Worm (Caenorhabditis elegans) whole organism, L1 larva: ENCODE measurements around the gene dcaf-1.

Experiments
- C34B4.2 ChIP-seq: sonication (generic microtip); optimal IDR thresholded peaks from 2 replicates; lab custom pipeline; 2017; ENCODE audit warnings: mild to moderate bottlenecking, missing genetic modification characterization, missing compliant biosample characterization
- aly-2 ChIP-seq: fragments of 150-350 bp; optimal IDR thresholded peaks from 2 replicates; lab custom pipeline; 2014; ENCODE audit warnings: missing biosample characterization, missing genetic modification characterization
- ama-1 ChIP-seq: fragments of 150-350 bp; optimal IDR thresholded peaks from 2 replicates; lab custom pipeline; 2014
- blmp-1 ChIP-seq: fragments of 150-350 bp; optimal IDR thresholded peaks from 2 replicates; lab custom pipeline; 2014; ENCODE audit warnings: missing biosample characterization, missing genetic modification characterization
- dpl-1 ChIP-seq, 3 experiments: fragments of 150-350 bp in 2 of 3; sonication (generic microtip) in 1 of 3; optimal IDR thresholded peaks; 2 replicates each; lab custom pipeline; 2014 to 2017; ENCODE audit warnings: missing biosample characterization in 3 of 3, missing genetic modification characterization in 3 of 3, missing genetic modification reagents in 3 of 3
- egl-27 ChIP-seq, 2 experiments: fragments of 150-350 bp in 1 of 2; sonication (generic microtip); optimal IDR thresholded peaks; 3 replicates each; lab custom pipeline; 2017 to 2018; ENCODE audit warnings: missing biosample characterization in 2 of 2, missing genetic modification characterization in 2 of 2, missing genetic modification reagents in 2 of 2
- fkh-4 ChIP-seq: sonication (generic microtip); optimal IDR thresholded peaks from 2 replicates; lab custom pipeline; 2016; ENCODE audit warnings: missing compliant biosample characterization, missing genetic modification characterization, borderline replicate concordance
- fos-1 ChIP-seq: fragments of 150-350 bp; optimal IDR thresholded peaks from 2 replicates; lab custom pipeline; 2014; ENCODE audit warnings: missing biosample characterization, missing genetic modification characterization
- jun-1 ChIP-seq: fragments of 150-350 bp; optimal IDR thresholded peaks from 2 replicates; lab custom pipeline; 2014; ENCODE audit warnings: missing biosample characterization, missing genetic modification reagents, missing genetic modification characterization
- lir-3 ChIP-seq: sonication (generic microtip); optimal IDR thresholded peaks from 2 replicates; lab custom pipeline; 2016; ENCODE audit warnings: mild to moderate bottlenecking, missing genetic modification characterization, moderate library complexity, missing compliant biosample characterization; ENCODE audit not compliant: poor library complexity
- nhr-11 ChIP-seq: fragments of 150-350 bp; optimal IDR thresholded peaks from 2 replicates; lab custom pipeline; 2014; ENCODE audit warnings: missing biosample characterization, missing genetic modification characterization
- nhr-237 ChIP-seq: fragments of 150-350 bp; optimal IDR thresholded peaks from 2 replicates; lab custom pipeline; 2014; ENCODE audit warnings: missing biosample characterization, missing genetic modification characterization
- nhr-85 ChIP-seq: sonication (generic microtip); peaks from one replicate; lab custom pipeline; 2016; ENCODE audit warnings: missing genetic modification characterization, inconsistent platforms, missing compliant biosample characterization

- TF ChIP-seq C34B4.2 (tag; lab: Kevin White, UChicago) (no peak), dpl-1 (GFP tag; optimal IDR thresholded peaks at IDR 0.05; lab: Kevin White, UChicago) (no peak), nhr-11 (no peak), nhr-237 (tag; lab: Kevin White, UChicago) (no peak), jun-1 (tag; lab: Kevin White, UChicago) (no peak), nhr-85 (tag; lab: Kevin White, UChicago) (no peak), fkh-4 (tag; lab: Kevin White, UChicago) (no peak), fos-1 (tag; lab: Kevin White, UChicago) (no peak), blmp-1 (tag; lab: Kevin White, UChicago) (no peak), ama-1 (lab: Kevin White, UChicago) (no peak), aly-2 (tag; lab: Kevin White, UChicago) (no peak), egl-27 (tag; optimal IDR thresholded peaks at IDR 0.05; lab: Kevin White, UChicago) (no peak), lir-3 (no peak)
These were observed 3.4 kb upstream of the dcaf-1 start, which contains the start of gene nhr-38 for ce11 chrIV:9709887-9710286.
